Fruit fly (Drosophila melanogaster) whole organism, embryonic: ENCODE results near the gene Cul5.

ENCODE experiments used
- Asciz ChIP-seq: fragments of 200-800 bp; sonication (Bioruptor generic); optimal IDR thresholded peaks from 2 replicates; lab custom pipeline; 2017; ENCODE audit warnings: missing biosample characterization, mild to moderate bottlenecking, missing genetic modification characterization, missing genetic modification reagents
- BEAF-32 ChIP-seq: fragments of 200-800 bp; sonication (Bioruptor generic); optimal IDR thresholded peaks from 3 replicates; lab custom pipeline; 2017; ENCODE audit warnings: missing biosample characterization, missing genetic modification characterization, mild to moderate bottlenecking, moderate library complexity, missing genetic modification reagents
- Blimp-1 ChIP-seq: fragments of 200-800 bp; sonication (Bioruptor generic); optimal IDR thresholded peaks from 3 replicates; lab custom pipeline; 2018; ENCODE audit warnings: missing biosample characterization, missing genetic modification characterization, mild to moderate bottlenecking, moderate library complexity, missing genetic modification reagents
- Bteb2 ChIP-seq: fragments of 200-800 bp; sonication (Bioruptor generic); optimal IDR thresholded peaks from 2 replicates; lab custom pipeline; 2016; ENCODE audit warnings: missing biosample characterization, missing genetic modification characterization
- CG10366 ChIP-seq: fragments of 200-800 bp; sonication (Bioruptor generic); IDR thresholded peaks from 2 replicates; pipeline ENCODE4 v1.3.6; 2022; ENCODE audit warnings: missing biosample characterization, missing genetic modification characterization
- CG11093 ChIP-seq: fragments of 200-800 bp; sonication (Bioruptor generic); IDR thresholded peaks from 3 replicates; pipeline ENCODE4 v1.3.6; 2022; ENCODE audit warnings: missing biosample characterization, missing genetic modification characterization
- CG13894 ChIP-seq: fragments of 200-800 bp; sonication (Bioruptor generic); optimal IDR thresholded peaks from 3 replicates; lab custom pipeline; 2018; ENCODE audit warnings: missing biosample characterization, mild to moderate bottlenecking, missing genetic modification characterization, moderate library complexity
- CG15269 ChIP-seq: fragments of 200-800 bp; sonication (Bioruptor generic); optimal IDR thresholded peaks from 2 replicates; lab custom pipeline; 2018; ENCODE audit warnings: missing biosample characterization, mild to moderate bottlenecking, missing genetic modification characterization, moderate library complexity
- CG1603 ChIP-seq: fragments of 200-800 bp; sonication (Bioruptor generic); optimal IDR thresholded peaks from 2 replicates; lab custom pipeline; 2019; ENCODE audit warnings: missing biosample characterization, mild to moderate bottlenecking, missing genetic modification characterization, moderate library complexity
- CG16813 ChIP-seq: fragments of 200-800 bp; sonication (Bioruptor generic); IDR thresholded peaks from 3 replicates; pipeline ENCODE4 v1.3.6; 2022; ENCODE audit warnings: missing biosample characterization, missing genetic modification characterization; ENCODE audit not compliant: partially characterized antibody
- CG18599 ChIP-seq: fragments of 200-800 bp; sonication (Bioruptor generic); optimal IDR thresholded peaks from 3 replicates; lab custom pipeline; 2017; ENCODE audit warnings: missing biosample characterization, missing genetic modification characterization, mild to moderate bottlenecking, moderate library complexity, missing genetic modification reagents
- CG18764 ChIP-seq: fragments of 200-800 bp; sonication (Bioruptor generic); optimal IDR thresholded peaks from 3 replicates; lab custom pipeline; 2016; ENCODE audit warnings: missing biosample characterization, missing genetic modification characterization
- CG2120 ChIP-seq: fragments of 200-800 bp; sonication (Bioruptor generic); optimal IDR thresholded peaks from 3 replicates; lab custom pipeline; 2016; ENCODE audit warnings: missing biosample characterization, missing genetic modification characterization
- CG3995 ChIP-seq: fragments of 200-800 bp; sonication (Bioruptor generic); optimal IDR thresholded peaks from 3 replicates; lab custom pipeline; 2016; ENCODE audit warnings: missing biosample characterization, missing genetic modification characterization
- CG4328 ChIP-seq: fragments of 200-800 bp; sonication (Bioruptor generic); optimal IDR thresholded peaks from 3 replicates; lab custom pipeline; 2017; ENCODE audit warnings: missing biosample characterization, missing genetic modification reagents, missing genetic modification characterization
- CG5245 ChIP-seq: fragments of 200-800 bp; sonication (Bioruptor generic); optimal IDR thresholded peaks from 3 replicates; lab custom pipeline; 2016; ENCODE audit warnings: missing biosample characterization, missing genetic modification characterization
- CG7745 ChIP-seq: fragments of 200-800 bp; sonication (Bioruptor generic); optimal IDR thresholded peaks from 2 replicates; lab custom pipeline; 2018; ENCODE audit warnings: missing biosample characterization, mild to moderate bottlenecking, missing genetic modification characterization, moderate library complexity
- CG8290 ChIP-seq, 3 experiments: fragments of 200-800 bp; sonication (Bioruptor generic); optimal IDR thresholded peaks; 2 replicates each; lab custom pipeline; 2016 to 2019; ENCODE audit warnings: missing biosample characterization in 3 of 3, missing genetic modification characterization in 3 of 3, mild to moderate bottlenecking in 2 of 3, moderate library complexity in 1 of 3
- CG8924 ChIP-seq: fragments of 200-800 bp; optimal IDR thresholded peaks from 3 replicates; lab custom pipeline; 2019; ENCODE audit warnings: missing biosample characterization, mild to moderate bottlenecking, missing genetic modification characterization, moderate library complexity
- CkIIα-i1 ChIP-seq: fragments of 200-800 bp; sonication (Bioruptor generic); IDR thresholded peaks from 2 replicates; pipeline ENCODE4 v1.3.6; 2022; ENCODE audit warnings: missing biosample characterization, missing genetic modification characterization
- D19A ChIP-seq: fragments of 200-800 bp; optimal IDR thresholded peaks from 3 replicates; lab custom pipeline; 2019; ENCODE audit warnings: missing biosample characterization, mild to moderate bottlenecking, missing genetic modification characterization, moderate library complexity
- Dip2 ChIP-seq: fragments of 200-800 bp; sonication (Bioruptor generic); IDR thresholded peaks from 2 replicates; pipeline ENCODE4 v1.3.6; 2022; ENCODE audit warnings: missing biosample characterization, missing genetic modification characterization
- H2.0 ChIP-seq: fragments of 200-800 bp; sonication (Bioruptor generic); IDR thresholded peaks from 2 replicates; pipeline ENCODE4 v1.3.6; 2022; ENCODE audit warnings: missing biosample characterization, missing genetic modification characterization
- HLH54F ChIP-seq: fragments of 200-800 bp; sonication (Bioruptor generic); optimal IDR thresholded peaks from 3 replicates; lab custom pipeline; 2016; ENCODE audit warnings: missing biosample characterization, missing genetic modification characterization
- Hmr ChIP-seq: fragments of 200-800 bp; sonication (Bioruptor generic); optimal IDR thresholded peaks from 3 replicates; lab custom pipeline; 2017; ENCODE audit warnings: mild to moderate bottlenecking, missing biosample characterization, missing genetic modification reagents, missing genetic modification characterization
- Hr51 ChIP-seq, 2 experiments: fragments of 200-800 bp; sonication (Bioruptor generic); optimal IDR thresholded peaks; 2 replicates in 1 of 2; 3 replicates in 1 of 2; lab custom pipeline; 2016 to 2018; ENCODE audit warnings: missing biosample characterization in 2 of 2, missing genetic modification characterization in 2 of 2, mild to moderate bottlenecking in 1 of 2, moderate library complexity in 1 of 2
- Med ChIP-seq: fragments of 200-800 bp; sonication (Bioruptor generic); peaks from one replicate; lab custom pipeline; 2016; ENCODE audit warnings: missing biosample characterization, missing genetic modification characterization, mild to moderate bottlenecking, inconsistent platforms, moderate library complexity
- Trl ChIP-seq, 3 experiments: fragments of >200 bp in 2 of 3; fragments of 200-800 bp in 1 of 3; sonication (Bioruptor generic) in 1 of 3; optimal IDR thresholded peaks; 2 replicates in 1 of 3; 3 replicates in 2 of 3; lab custom pipeline; 2016 to 2017; ENCODE audit warnings: missing biosample characterization in 1 of 3, missing genetic modification characterization in 1 of 3
- ac ChIP-seq: fragments of 200-800 bp; sonication (Bioruptor generic); optimal IDR thresholded peaks from 3 replicates; lab custom pipeline; 2017; ENCODE audit warnings: missing biosample characterization, mild to moderate bottlenecking, missing genetic modification characterization
- aop ChIP-seq: fragments of 200-800 bp; sonication (Bioruptor generic); IDR thresholded peaks from 2 replicates; pipeline ENCODE4 v1.3.6; 2022; ENCODE audit warnings: missing biosample characterization, missing genetic modification characterization
- ap ChIP-seq: fragments of 200-800 bp; sonication (Bioruptor generic); IDR thresholded peaks from 2 replicates; pipeline ENCODE4 v1.3.6; 2022; ENCODE audit warnings: missing biosample characterization, missing genetic modification characterization
- bsh ChIP-seq, 2 experiments: fragments of 200-800 bp; sonication (Bioruptor generic); optimal IDR thresholded peaks; 2 replicates each; lab custom pipeline; 2017 to 2018; ENCODE audit warnings: mild to moderate bottlenecking in 2 of 2, missing biosample characterization in 2 of 2, missing genetic modification characterization in 2 of 2, moderate library complexity in 1 of 2
- da ChIP-seq: fragments of 200-800 bp; sonication (Bioruptor generic); optimal IDR thresholded peaks from 2 replicates; lab custom pipeline; 2016; ENCODE audit warnings: missing biosample characterization, missing genetic modification characterization
- dmrt99B ChIP-seq: fragments of 200-800 bp; sonication (Bioruptor generic); optimal IDR thresholded peaks from 2 replicates; lab custom pipeline; 2018; ENCODE audit warnings: missing biosample characterization, mild to moderate bottlenecking, missing genetic modification characterization, moderate library complexity
- dysf ChIP-seq: fragments of 200-800 bp; sonication (Bioruptor generic); IDR thresholded peaks from 3 replicates; pipeline ENCODE4 v1.3.6; 2022; ENCODE audit warnings: missing biosample characterization, missing genetic modification characterization
- ewg ChIP-seq: fragments of 200-800 bp; sonication (Bioruptor generic); optimal IDR thresholded peaks from 3 replicates; lab custom pipeline; 2017; ENCODE audit warnings: mild to moderate bottlenecking, missing biosample characterization, missing genetic modification reagents, missing genetic modification characterization
- fd3F ChIP-seq: fragments of 200-800 bp; sonication (Bioruptor generic); optimal IDR thresholded peaks from 2 replicates; lab custom pipeline; 2018; ENCODE audit warnings: missing biosample characterization, mild to moderate bottlenecking, missing genetic modification characterization, moderate library complexity
- gsb ChIP-seq: fragments of 200-800 bp; sonication (Bioruptor generic); IDR thresholded peaks from 2 replicates; pipeline ENCODE4 v1.3.6; 2022; ENCODE audit warnings: missing biosample characterization, missing genetic modification characterization
- h ChIP-seq: fragments of >200 bp; optimal IDR thresholded peaks from 2 replicates; lab custom pipeline; 2017
- hb ChIP-seq: fragments of 200-800 bp; sonication (Bioruptor generic); IDR thresholded peaks from 3 replicates; pipeline ENCODE4 v1.3.6; 2022; ENCODE audit warnings: missing biosample characterization, missing genetic modification characterization; ENCODE audit not compliant: partially characterized antibody
- jumu ChIP-seq: fragments of 200-800 bp; sonication (Bioruptor generic); optimal IDR thresholded peaks from 3 replicates; lab custom pipeline; 2016; ENCODE audit warnings: missing biosample characterization, missing genetic modification characterization
- kni ChIP-seq: fragments of 200-800 bp; sonication (Bioruptor generic); optimal IDR thresholded peaks from 3 replicates; lab custom pipeline; 2017; ENCODE audit warnings: mild to moderate bottlenecking, missing biosample characterization, missing genetic modification reagents, missing genetic modification characterization
- odd ChIP-seq: fragments of 200-800 bp; sonication (Bioruptor generic); optimal IDR thresholded peaks from 2 replicates; lab custom pipeline; 2017; ENCODE audit warnings: missing biosample characterization, mild to moderate bottlenecking, missing genetic modification characterization
- repo ChIP-seq: fragments of 200-800 bp; sonication (Bioruptor generic); optimal IDR thresholded peaks from 2 replicates; lab custom pipeline; 2016; ENCODE audit warnings: missing biosample characterization, missing genetic modification characterization
- sens ChIP-seq: fragments of 200-800 bp; sonication (Bioruptor generic); peaks from one replicate; lab custom pipeline; 2016; ENCODE audit warnings: missing biosample characterization, missing genetic modification characterization
- sens-2 ChIP-seq: fragments of 200-800 bp; sonication (Bioruptor generic); IDR thresholded peaks from 2 replicates; pipeline ENCODE4 v1.3.6; 2022; ENCODE audit warnings: missing biosample characterization, missing genetic modification characterization
- sr ChIP-seq: fragments of 200-800 bp; sonication (Bioruptor generic); IDR thresholded peaks from 3 replicates; pipeline ENCODE4 v1.3.6; 2022; ENCODE audit warnings: missing biosample characterization, missing genetic modification characterization
- ttk ChIP-seq: fragments of 200-800 bp; sonication (Bioruptor generic); IDR thresholded peaks from 2 replicates; pipeline ENCODE4 v2.1.2; 2022; ENCODE audit warnings: missing biosample characterization, missing genetic modification characterization
- wor ChIP-seq: fragments of 200-800 bp; sonication (Bioruptor generic); IDR thresholded peaks from 2 replicates; pipeline ENCODE4 v1.3.6; 2022; ENCODE audit warnings: missing biosample characterization, missing genetic modification characterization
- yki ChIP-seq: fragments of >200 bp; optimal IDR thresholded peaks from 3 replicates; lab custom pipeline; 2018
- zf30C ChIP-seq: fragments of 200-800 bp; sonication (Bioruptor generic); optimal IDR thresholded peaks from 3 replicates; lab custom pipeline; 2018; ENCODE audit warnings: missing biosample characterization, mild to moderate bottlenecking, missing genetic modification characterization

The Cul5 gene

dm6 chr3R:29064682-29065100 lies 1.9 kb upstream of the Cul5 start (continued):
- TF ChIP-seq Bteb2 (GFP tag; lab: Kevin White, UChicago): no peak
- peak in 1 of 2 experiments; percentile 24 for TF ChIP-seq Hr51 (GFP tag; optimal IDR thresholded peaks at IDR 0.05; lab: Kevin White, UChicago)
- peak; percentile 87 for TF ChIP-seq ewg (GFP tag; lab: Kevin White, UChicago)
- no peak for TF ChIP-seq dysf (GFP tag; lab: Robert Waterston, UW)
- peak; percentile 5 for TF ChIP-seq CG15269
- TF ChIP-seq Hmr: peak; percentile 6
- no peak for TF ChIP-seq fd3F (GFP tag; lab: Kevin White, UChicago)
- peak; percentile 86 for TF ChIP-seq sens
- TF ChIP-seq yki (lab: Kevin White, UChicago): peak; percentile 29
- TF ChIP-seq Blimp-1 (GFP tag; lab: Kevin White, UChicago): peak; percentile 78
- no peak for TF ChIP-seq CG10366 (GFP tag; lab: Robert Waterston, UW)
- peak; percentile 60 for TF ChIP-seq Med (GFP tag; lab: Kevin White, UChicago)
- TF ChIP-seq kni: peak; percentile 14
- no peak for TF ChIP-seq CG2120 (GFP tag; lab: Kevin White, UChicago)
- TF ChIP-seq aop (GFP tag; lab: Robert Waterston, UW): no peak
- TF ChIP-seq CG8290 (GFP tag; optimal IDR thresholded peaks at IDR 0.05; lab: Kevin White, UChicago): no peak
- peak in 1 of 2 experiments; percentile 23 for TF ChIP-seq CG8290 (tag; optimal IDR thresholded peaks at IDR 0.05; lab: Kevin White, UChicago)
- no peak for TF ChIP-seq H2.0 (GFP tag; lab: Robert Waterston, UW)
- no peak for TF ChIP-seq CG13894 (tag; lab: Kevin White, UChicago)
- no peak for TF ChIP-seq CG4328 (GFP tag; lab: Kevin White, UChicago)
- no peak for TF ChIP-seq HLH54F (GFP tag; lab: Kevin White, UChicago)
- TF ChIP-seq CG11093: no peak
- TF ChIP-seq Asciz (GFP tag; lab: Kevin White, UChicago): no peak
- peak; percentile 4 for TF ChIP-seq odd
- peak in 1 of 2 experiments; percentile 18 for TF ChIP-seq bsh (GFP tag; optimal IDR thresholded peaks at IDR 0.05; lab: Kevin White, UChicago)
- no peak for TF ChIP-seq da (GFP tag; lab: Kevin White, UChicago)
- TF ChIP-seq CG16813 (GFP tag; lab: Robert Waterston, UW): no peak
- no peak for TF ChIP-seq Dip2 (GFP tag; lab: Robert Waterston, UW)
- no peak for TF ChIP-seq ac (GFP tag; lab: Kevin White, UChicago)
- TF ChIP-seq CG18599 (GFP tag; lab: Kevin White, UChicago): peak; percentile 36
- TF ChIP-seq CkIIα-i1: no peak
- TF ChIP-seq hb: no peak
- no peak for TF ChIP-seq sens-2
- TF ChIP-seq BEAF-32 (GFP tag; lab: Kevin White, UChicago): no peak
- TF ChIP-seq zf30C (GFP tag; lab: Kevin White, UChicago): peak; percentile 75
- TF ChIP-seq repo (GFP tag; lab: Kevin White, UChicago): no peak
- TF ChIP-seq Trl (optimal IDR thresholded peaks at IDR 0.05; lab: Kevin White, UChicago): peak; percentile 83 to 90
- TF ChIP-seq Trl (GFP tag; optimal IDR thresholded peaks at IDR 0.05; lab: Kevin White, UChicago): no peak
- TF ChIP-seq CG8924 (tag; lab: Kevin White, UChicago): peak; percentile 7
- no peak for TF ChIP-seq jumu (GFP tag; lab: Kevin White, UChicago)
- peak; percentile 19 for TF ChIP-seq CG7745 (tag; lab: Kevin White, UChicago)
- TF ChIP-seq CG1603 (tag; lab: Kevin White, UChicago): peak; percentile 8
- no peak for TF ChIP-seq CG18764 (GFP tag; lab: Kevin White, UChicago)
- no peak for TF ChIP-seq ap (GFP tag; lab: Robert Waterston, UW)
- peak; percentile 7 for TF ChIP-seq D19A (tag; lab: Kevin White, UChicago)
- no peak for TF ChIP-seq h (lab: Kevin White, UChicago)
- TF ChIP-seq gsb (GFP tag; lab: Robert Waterston, UW): no peak
- TF ChIP-seq sr (GFP tag; lab: Robert Waterston, UW): no peak
- peak; percentile 2 for TF ChIP-seq CG5245
- no peak for TF ChIP-seq CG3995 (GFP tag; lab: Kevin White, UChicago)
- no peak for TF ChIP-seq dmrt99B (tag; lab: Kevin White, UChicago)
- no peak for TF ChIP-seq wor
- no peak for TF ChIP-seq ttk (GFP tag; lab: Robert Waterston, UW)
